Worm (Caenorhabditis elegans) whole organism, L4/young adult: ENCODE data around the gene F54F12.1.

Source experiments
- W03F9.2 ChIP-seq: fragments of 150-350 bp; optimal IDR thresholded peaks from 2 replicates; lab custom pipeline; 2014; ENCODE audit warnings: missing biosample characterization, missing genetic modification characterization
- dao-5 ChIP-seq: sonication (generic microtip); optimal IDR thresholded peaks from 2 replicates; lab custom pipeline; 2016; ENCODE audit warnings: missing genotype, missing genetic modification characterization, moderate library complexity, missing compliant biosample characterization
- him-1 ChIP-seq: sonication (generic microtip); optimal IDR thresholded peaks from 2 replicates; lab custom pipeline; 2016; ENCODE audit warnings: missing genotype, missing genetic modification reagents, missing genetic modification characterization, missing compliant biosample characterization

Gene F54F12.1

ce11 chrIII:13027949-13028348 lies 27.3 kb downstream of the F54F12.1 start:
- no peak for TF ChIP-seq dao-5 (tag; lab: Kevin White, UChicago)
- TF ChIP-seq him-1 (tag; lab: Kevin White, UChicago): no peak
- TF ChIP-seq W03F9.2 (tag; lab: Kevin White, UChicago): no peak

ce11 chrIII:13024281-13024680 lies 31.0 kb downstream of the F54F12.1 start, which contains the start of gene cyp-13A12:
Gene cyp-13A12, plus strand, starts transcription at chrIII:13024547.
- no peak for TF ChIP-seq him-1 (tag; lab: Kevin White, UChicago)
- TF ChIP-seq dao-5 (tag; lab: Kevin White, UChicago): no peak
- TF ChIP-seq W03F9.2 (tag; lab: Kevin White, UChicago): no peak

ce11 chrIII:13020741-13021140 lies 34.5 kb downstream of the F54F12.1 start, which contains the start of gene cyp-13A11:
Gene cyp-13A11, plus strand, starts transcription at chrIII:13021006.
- no peak for TF ChIP-seq dao-5 (tag; lab: Kevin White, UChicago)
- no peak for TF ChIP-seq W03F9.2 (tag; lab: Kevin White, UChicago)
- no peak for TF ChIP-seq him-1 (tag; lab: Kevin White, UChicago)

ce11 chrIII:13019547-13020098 lies 35.6 kb downstream of the F54F12.1 start:
- TF ChIP-seq dao-5 (tag; lab: Kevin White, UChicago): no peak
- no peak for TF ChIP-seq him-1 (tag; lab: Kevin White, UChicago)
- no peak for TF ChIP-seq W03F9.2 (tag; lab: Kevin White, UChicago)

- TF ChIP-seq him-1 (tag; lab: Kevin White, UChicago) (no peak), W03F9.2 (tag; lab: Kevin White, UChicago) (no peak), dao-5 (tag; lab: Kevin White, UChicago) (no peak)
Measured at ce11 chrIII:13018619-13019018, 36.6 kb downstream of the F54F12.1 start, which contains the start of gene col-98. Gene col-98, plus strand, starts transcription at chrIII:13019008.

ce11 chrIII:13015754-13016317 lies 39.4 kb downstream of the F54F12.1 start:
- peak; percentile 6 for TF ChIP-seq him-1 (tag; lab: Kevin White, UChicago)
- peak; percentile 51 for TF ChIP-seq dao-5 (tag; lab: Kevin White, UChicago)
- peak; percentile 56 for TF ChIP-seq W03F9.2 (tag; lab: Kevin White, UChicago)

- no peak for TF ChIP-seq dao-5 (tag; lab: Kevin White, UChicago)
- TF ChIP-seq W03F9.2 (tag; lab: Kevin White, UChicago): no peak
- TF ChIP-seq him-1 (tag; lab: Kevin White, UChicago): no peak
Measured at ce11 chrIII:13013912-13014311, 41.3 kb downstream of the F54F12.1 start.

ce11 chrIII:13011927-13012326 lies 43.3 kb downstream of the F54F12.1 start:
- TF ChIP-seq W03F9.2 (tag; lab: Kevin White, UChicago): no peak
- no peak for TF ChIP-seq dao-5 (tag; lab: Kevin White, UChicago)
- TF ChIP-seq him-1 (tag; lab: Kevin White, UChicago): no peak

ce11 chrIII:13005161-13005560 lies 50.1 kb downstream of the F54F12.1 start, which contains the start of gene snf-7:
Gene snf-7, plus strand, starts transcription at chrIII:13005461.
- no peak for TF ChIP-seq W03F9.2 (tag; lab: Kevin White, UChicago)
- no peak for TF ChIP-seq dao-5 (tag; lab: Kevin White, UChicago)
- no peak for TF ChIP-seq him-1 (tag; lab: Kevin White, UChicago)

- TF ChIP-seq him-1 (tag; lab: Kevin White, UChicago) (no peak), W03F9.2 (tag; lab: Kevin White, UChicago) (no peak), dao-5 (tag; lab: Kevin White, UChicago) (no peak)
Measured at ce11 chrIII:13004316-13004715, 50.9 kb downstream of the F54F12.1 start.

ce11 chrIII:13002098-13002497 lies 53.1 kb downstream of the F54F12.1 start, which contains the start of gene ZK1010.10:
Gene ZK1010.10, plus strand, starts transcription at chrIII:13002383.
- TF ChIP-seq him-1 (tag; lab: Kevin White, UChicago) (no peak), W03F9.2 (tag; lab: Kevin White, UChicago) (no peak), dao-5 (tag; lab: Kevin White, UChicago) (no peak)

- TF ChIP-seq him-1 (tag; lab: Kevin White, UChicago): no peak
- no peak for TF ChIP-seq dao-5 (tag; lab: Kevin White, UChicago)
Measured at ce11 chrIII:13000457-13000856, 54.8 kb downstream of the F54F12.1 start, which contains the start of gene ZK1010.8. Gene ZK1010.8, minus strand, starts transcription at chrIII:13000670.
